Fruit fly (Drosophila melanogaster) whole organism, prepupa: ENCODE measurements around the gene CG5800.

Source experiments
- Blimp-1 ChIP-seq: fragments of 200-800 bp; sonication (Bioruptor generic); optimal IDR thresholded peaks from 3 replicates; lab custom pipeline; 2017; ENCODE audit warnings: missing biosample characterization, missing genetic modification characterization, mild to moderate bottlenecking, moderate library complexity, missing genetic modification reagents
- CG10631 ChIP-seq: fragments of 200-800 bp; sonication (Bioruptor generic); optimal IDR thresholded peaks from 2 replicates; lab custom pipeline; 2016; ENCODE audit warnings: missing biosample characterization, missing genetic modification characterization
- CG11294 ChIP-seq: fragments of 200-800 bp; sonication (Bioruptor generic); IDR thresholded peaks from 2 replicates; pipeline ENCODE4 v1.3.6; 2022; ENCODE audit warnings: missing biosample characterization, missing genetic modification characterization
- CG11762 ChIP-seq: fragments of 200-800 bp; sonication (Bioruptor generic); optimal IDR thresholded peaks from 3 replicates; lab custom pipeline; 2016; ENCODE audit warnings: missing biosample characterization, missing genetic modification characterization; ENCODE audit not compliant: insufficient read depth
- CG11902 ChIP-seq: fragments of 200-800 bp; sonication (Bioruptor generic); optimal IDR thresholded peaks from 3 replicates; lab custom pipeline; 2016; ENCODE audit warnings: missing biosample characterization, missing genetic modification characterization
- CG15336 ChIP-seq: fragments of 200-800 bp; sonication (Bioruptor generic); IDR thresholded peaks from 2 replicates; pipeline ENCODE4 v1.3.6; 2022; ENCODE audit warnings: missing biosample characterization, missing genetic modification characterization
- CG1621 ChIP-seq: fragments of 200-800 bp; sonication (Bioruptor generic); optimal IDR thresholded peaks from 3 replicates; lab custom pipeline; 2018; ENCODE audit warnings: missing biosample characterization, mild to moderate bottlenecking, missing genetic modification characterization
- CG16779 ChIP-seq: fragments of 200-800 bp; sonication (Bioruptor generic); optimal IDR thresholded peaks from 3 replicates; lab custom pipeline; 2017; ENCODE audit warnings: missing biosample characterization, mild to moderate bottlenecking, missing genetic modification characterization
- CG3032 ChIP-seq: fragments of 200-800 bp; optimal IDR thresholded peaks from 2 replicates; lab custom pipeline; 2019; ENCODE audit warnings: missing biosample characterization, mild to moderate bottlenecking, missing genetic modification characterization, moderate library complexity
- CG32006 ChIP-seq: fragments of 200-800 bp; sonication (Bioruptor generic); optimal IDR thresholded peaks from 3 replicates; lab custom pipeline; 2017; ENCODE audit warnings: missing biosample characterization, mild to moderate bottlenecking, missing genetic modification characterization
- CG34406 ChIP-seq: fragments of 200-800 bp; sonication (Bioruptor generic); optimal IDR thresholded peaks from 3 replicates; lab custom pipeline; 2016; ENCODE audit warnings: missing biosample characterization, missing genetic modification characterization
- CG3919 ChIP-seq: fragments of 200-800 bp; sonication (Bioruptor generic); optimal IDR thresholded peaks from 3 replicates; lab custom pipeline; 2016; ENCODE audit warnings: missing biosample characterization, missing genetic modification characterization
- CG4318 ChIP-seq: fragments of 200-800 bp; sonication (Bioruptor generic); optimal IDR thresholded peaks from 3 replicates; lab custom pipeline; 2017; ENCODE audit warnings: missing biosample characterization, mild to moderate bottlenecking, missing genetic modification characterization
- CG6163 ChIP-seq: fragments of 200-800 bp; sonication (Bioruptor generic); IDR thresholded peaks from 3 replicates; pipeline ENCODE4 v1.3.6; 2022; ENCODE audit warnings: missing biosample characterization, missing genetic modification characterization
- CG6276 ChIP-seq: fragments of 200-800 bp; sonication (Bioruptor generic); optimal IDR thresholded peaks from 2 replicates; lab custom pipeline; 2017; ENCODE audit warnings: missing biosample characterization, mild to moderate bottlenecking, missing genetic modification characterization
- CG6808 ChIP-seq: fragments of 200-800 bp; sonication (Bioruptor generic); optimal IDR thresholded peaks from 3 replicates; lab custom pipeline; 2017; ENCODE audit warnings: missing biosample characterization, missing genetic modification characterization, mild to moderate bottlenecking, moderate library complexity, missing genetic modification reagents
- CG6854 ChIP-seq: fragments of 200-800 bp; sonication (Bioruptor generic); optimal IDR thresholded peaks from 2 replicates; lab custom pipeline; 2017; ENCODE audit warnings: missing biosample characterization, mild to moderate bottlenecking, missing genetic modification characterization
- CG7368 ChIP-seq: fragments of 200-800 bp; sonication (Bioruptor generic); optimal IDR thresholded peaks from 3 replicates; lab custom pipeline; 2016; ENCODE audit warnings: missing biosample characterization, missing genetic modification characterization
- CG8119 ChIP-seq: fragments of 200-800 bp; sonication (Bioruptor generic); IDR thresholded peaks from 3 replicates; pipeline ENCODE4 v1.3.6; 2022; ENCODE audit warnings: missing biosample characterization, missing genetic modification characterization
- CG9139 ChIP-seq: fragments of 200-800 bp; sonication (Bioruptor generic); optimal IDR thresholded peaks from 3 replicates; lab custom pipeline; 2017; ENCODE audit warnings: missing biosample characterization, mild to moderate bottlenecking, missing genetic modification characterization
- Eip75B ChIP-seq: fragments of 200-800 bp; sonication (Bioruptor generic); optimal IDR thresholded peaks from 3 replicates; lab custom pipeline; 2016; ENCODE audit warnings: missing biosample characterization, missing genetic modification characterization
- Eip93F ChIP-seq: fragments of 200-800 bp; sonication (Bioruptor generic); optimal IDR thresholded peaks from 2 replicates; lab custom pipeline; 2016; ENCODE audit warnings: missing biosample characterization, mild to moderate bottlenecking, missing genetic modification characterization
- Ets21C ChIP-seq: fragments of 200-800 bp; sonication (Bioruptor generic); optimal IDR thresholded peaks from 3 replicates; lab custom pipeline; 2016; ENCODE audit warnings: missing biosample characterization, missing genetic modification characterization
- Gug ChIP-seq: fragments of 200-800 bp; sonication (Bioruptor generic); IDR thresholded peaks from 2 replicates; pipeline ENCODE4 v1.3.6; 2022; ENCODE audit warnings: missing biosample characterization, missing genetic modification characterization
- Hr39 ChIP-seq: fragments of 200-800 bp; sonication (Bioruptor generic); optimal IDR thresholded peaks from 2 replicates; lab custom pipeline; 2016; ENCODE audit warnings: missing biosample characterization, missing genetic modification characterization
- Lpt ChIP-seq: fragments of 200-800 bp; sonication (Bioruptor generic); optimal IDR thresholded peaks from 3 replicates; lab custom pipeline; 2016; ENCODE audit warnings: missing biosample characterization, missing genetic modification characterization
- Met ChIP-seq: fragments of 200-800 bp; sonication (Bioruptor generic); optimal IDR thresholded peaks from 3 replicates; lab custom pipeline; 2016; ENCODE audit warnings: missing biosample characterization, missing genetic modification characterization
- Smox ChIP-seq: fragments of 200-800 bp; sonication (Bioruptor generic); optimal IDR thresholded peaks from 3 replicates; lab custom pipeline; 2016; ENCODE audit warnings: missing biosample characterization, missing genetic modification characterization
- Sox102F ChIP-seq: fragments of 200-800 bp; sonication (Bioruptor generic); optimal IDR thresholded peaks from 2 replicates; lab custom pipeline; 2016; ENCODE audit warnings: missing biosample characterization, mild to moderate bottlenecking, missing genetic modification characterization
- Sox14 ChIP-seq: fragments of 200-800 bp; sonication (Bioruptor generic); optimal IDR thresholded peaks from 3 replicates; lab custom pipeline; 2016; ENCODE audit warnings: missing biosample characterization, missing genetic modification characterization
- Sox15 ChIP-seq: fragments of 200-800 bp; sonication (Bioruptor generic); optimal IDR thresholded peaks from 3 replicates; lab custom pipeline; 2016; ENCODE audit warnings: missing biosample characterization, missing genetic modification characterization
- achi ChIP-seq: fragments of 200-800 bp; sonication (Bioruptor generic); optimal IDR thresholded peaks from 3 replicates; lab custom pipeline; 2016; ENCODE audit warnings: missing biosample characterization, missing genetic modification characterization
- acj6 ChIP-seq: fragments of 200-800 bp; sonication (Bioruptor generic); optimal IDR thresholded peaks from 3 replicates; lab custom pipeline; 2016; ENCODE audit warnings: missing biosample characterization, missing genetic modification characterization
- cyc ChIP-seq: fragments of 200-800 bp; sonication (Bioruptor generic); optimal IDR thresholded peaks from 3 replicates; lab custom pipeline; 2016; ENCODE audit warnings: missing biosample characterization, missing genetic modification characterization
- dac ChIP-seq: fragments of 200-800 bp; sonication (Bioruptor generic); optimal IDR thresholded peaks from 2 replicates; lab custom pipeline; 2017; ENCODE audit warnings: missing biosample characterization, mild to moderate bottlenecking, missing genetic modification characterization
- dsx ChIP-seq: fragments of 200-800 bp; optimal IDR thresholded peaks from 3 replicates; lab custom pipeline; 2019; ENCODE audit warnings: missing biosample characterization, mild to moderate bottlenecking, missing genetic modification characterization, moderate library complexity; ENCODE audit not compliant: poor library complexity, severe bottlenecking
- fd85E ChIP-seq: fragments of 200-800 bp; sonication (Bioruptor generic); optimal IDR thresholded peaks from 3 replicates; lab custom pipeline; 2016; ENCODE audit warnings: missing biosample characterization, missing genetic modification characterization
- fkh ChIP-seq: fragments of 200-800 bp; sonication (Bioruptor generic); optimal IDR thresholded peaks from 3 replicates; lab custom pipeline; 2017; ENCODE audit warnings: missing biosample characterization, mild to moderate bottlenecking, missing genetic modification characterization, moderate library complexity
- net ChIP-seq: fragments of 200-800 bp; sonication (Bioruptor generic); optimal IDR thresholded peaks from 3 replicates; lab custom pipeline; 2016; ENCODE audit warnings: missing biosample characterization, missing genetic modification characterization
- spab ChIP-seq: fragments of 200-800 bp; sonication (Bioruptor generic); optimal IDR thresholded peaks from 2 replicates; lab custom pipeline; 2017; ENCODE audit warnings: missing biosample characterization, mild to moderate bottlenecking, missing genetic modification characterization, missing genetic modification reagents
- svp ChIP-seq: fragments of 200-800 bp; sonication (Bioruptor generic); peaks from one replicate; lab custom pipeline; 2016; ENCODE audit warnings: missing biosample characterization, missing genetic modification characterization
- topi ChIP-seq: fragments of 200-800 bp; sonication (Bioruptor generic); optimal IDR thresholded peaks from 3 replicates; lab custom pipeline; 2016; ENCODE audit warnings: missing biosample characterization, missing genetic modification characterization

The CG5800 gene

dm6 chrX:17595822-17596221, 40.3 kb upstream of the CG5800 start (continued):
- TF ChIP-seq Sox102F (GFP tag; lab: Kevin White, UChicago), result peak; percentile 80
- TF ChIP-seq dsx (GFP tag; lab: Kevin White, UChicago), result peak; percentile 67
- TF ChIP-seq achi (GFP tag; lab: Kevin White, UChicago), result peak; percentile 76
- peak; percentile 53 for TF ChIP-seq Ets21C (GFP tag; lab: Kevin White, UChicago)
- TF ChIP-seq spab (GFP tag; lab: Kevin White, UChicago), result peak; percentile 21
- TF ChIP-seq Gug (GFP tag; lab: Robert Waterston, UW), result peak; percentile 50; the same call in 1 of the 2 replicates
- peak; percentile 59 for TF ChIP-seq CG6854 (GFP tag; lab: Kevin White, UChicago)
- peak; percentile 55 for TF ChIP-seq CG9139 (GFP tag; lab: Kevin White, UChicago)
- TF ChIP-seq CG16779, result no peak
- peak; percentile 23 for TF ChIP-seq CG1621
- TF ChIP-seq dac (GFP tag; lab: Kevin White, UChicago), result peak; percentile 17
- TF ChIP-seq fkh (GFP tag; lab: Kevin White, UChicago), result no peak
- no peak for TF ChIP-seq fd85E (GFP tag; lab: Kevin White, UChicago)
- peak; percentile 72; the same call in 2 of the 3 replicates for TF ChIP-seq CG8119
- peak; percentile 73 for TF ChIP-seq CG32006 (GFP tag; lab: Kevin White, UChicago)
- TF ChIP-seq CG10631 (GFP tag; lab: Kevin White, UChicago), result peak; percentile 82
- TF ChIP-seq CG15336 (GFP tag; lab: Robert Waterston, UW), result peak; percentile 75
- TF ChIP-seq CG11762 (GFP tag; lab: Kevin White, UChicago), result peak; percentile 51
- peak; percentile 79 for TF ChIP-seq CG34406
- peak; percentile 84 for TF ChIP-seq topi
- TF ChIP-seq svp, result peak; percentile 91
- TF ChIP-seq CG6163 (GFP tag; lab: Robert Waterston, UW), result peak; percentile 82
- TF ChIP-seq CG3919 (GFP tag; lab: Kevin White, UChicago), result peak; percentile 83
- peak; percentile 81 for TF ChIP-seq Smox (GFP tag; lab: Kevin White, UChicago)
- peak; percentile 73 for TF ChIP-seq CG11902 (GFP tag; lab: Kevin White, UChicago)
- peak; percentile 69 for TF ChIP-seq CG7368 (GFP tag; lab: Kevin White, UChicago)
- TF ChIP-seq CG6808 (GFP tag; lab: Kevin White, UChicago), result peak; percentile 59
- TF ChIP-seq CG6276 (GFP tag; lab: Kevin White, UChicago), result no peak
- TF ChIP-seq Blimp-1, result peak; percentile 42
- TF ChIP-seq cyc (GFP tag; lab: Kevin White, UChicago), result peak; percentile 80
- peak; percentile 68 for TF ChIP-seq Sox15 (GFP tag; lab: Kevin White, UChicago)
- peak; percentile 69 for TF ChIP-seq Hr39 (GFP tag; lab: Kevin White, UChicago)
- TF ChIP-seq CG4318 (GFP tag; lab: Kevin White, UChicago), result peak; percentile 31
- TF ChIP-seq CG3032 (tag; lab: Kevin White, UChicago), result peak; percentile 69
- TF ChIP-seq, all 60 proteins: peak for 55

dm6 chrX:17597622-17598021, 38.5 kb upstream of the CG5800 start:
- TF ChIP-seq CG11294 (GFP tag; lab: Robert Waterston, UW) (no peak), acj6 (GFP tag; lab: Kevin White, UChicago) (no peak), CG6854 (GFP tag; lab: Kevin White, UChicago) (no peak), svp (no peak), Eip75B (GFP tag; lab: Kevin White, UChicago) (no peak), Lpt (no peak), cyc (GFP tag; lab: Kevin White, UChicago) (no peak), CG16779 (no peak), Sox14 (GFP tag; lab: Kevin White, UChicago) (no peak), Eip93F (GFP tag; lab: Kevin White, UChicago) (no peak), CG32006 (GFP tag; lab: Kevin White, UChicago) (no peak), Met (GFP tag; lab: Kevin White, UChicago) (no peak), net (GFP tag; lab: Kevin White, UChicago) (no peak)
- TF ChIP-seq, all 60 proteins: peak for 0
